Worm (Caenorhabditis elegans) whole organism, young adult: ENCODE data around the gene zak-1.

Source experiments
- B0035.1 ChIP-seq: sonication (generic microtip); optimal IDR thresholded peaks from 2 replicates; lab custom pipeline; 2016; ENCODE audit warnings: missing genetic modification characterization, mild to moderate bottlenecking, missing compliant biosample characterization, missing genotype, missing genetic modification reagents
- B0261.1 ChIP-seq: sonication (generic microtip); optimal IDR thresholded peaks from 2 replicates; lab custom pipeline; 2016; ENCODE audit warnings: mild to moderate bottlenecking, missing genetic modification characterization, moderate library complexity, missing compliant biosample characterization
- B0336.3 ChIP-seq: fragments of 200-800 bp; sonication (Bioruptor generic); IDR thresholded peaks from 2 replicates; pipeline ENCODE4 v1.3.6; 2022; ENCODE audit warnings: missing genetic modification characterization, missing compliant biosample characterization
- C06A6.2 ChIP-seq: fragments of 200-800 bp; sonication (Bioruptor generic); conservative IDR thresholded peaks from 2 replicates; pipeline ENCODE4 v1.3.6; 2022; ENCODE audit warnings: missing genetic modification characterization, missing compliant biosample characterization
- F22D6.2 ChIP-seq: sonication (generic microtip); optimal IDR thresholded peaks from 2 replicates; lab custom pipeline; 2016; ENCODE audit warnings: mild to moderate bottlenecking, missing genetic modification characterization, missing compliant biosample characterization
- K11D2.4 ChIP-seq: fragments of 200-800 bp; sonication (Bioruptor generic); IDR thresholded peaks from 2 replicates; pipeline ENCODE4 v1.3.6; 2022; ENCODE audit warnings: missing genetic modification reagents, missing genetic modification characterization, missing compliant biosample characterization
- T07F8.4 ChIP-seq: sonication (generic microtip); optimal IDR thresholded peaks from 2 replicates; lab custom pipeline; 2016; ENCODE audit warnings: mild to moderate bottlenecking, missing genetic modification characterization, moderate library complexity, missing compliant biosample characterization
- Y53F4B.3 ChIP-seq: fragments of 200-800 bp; sonication (Bioruptor generic); IDR thresholded peaks from 2 replicates; pipeline ENCODE4 v1.3.6; 2022; ENCODE audit warnings: missing genetic modification reagents, missing genetic modification characterization, missing compliant biosample characterization
- Y53G8AR.9 ChIP-seq: fragments of 200-800 bp; sonication (Bioruptor generic); conservative IDR thresholded peaks from 2 replicates; pipeline ENCODE4 v1.3.6; 2022; ENCODE audit warnings: missing genetic modification reagents, missing genetic modification characterization, missing compliant biosample characterization
- Y95B8A.8 ChIP-seq: fragments of 200-800 bp; sonication (Bioruptor generic); IDR thresholded peaks from 2 replicates; pipeline ENCODE4 v1.3.6; 2022; ENCODE audit warnings: missing genetic modification reagents, missing genetic modification characterization, missing compliant biosample characterization
- aptf-3 ChIP-seq: fragments of 200-800 bp; sonication (Bioruptor generic); IDR thresholded peaks from 2 replicates; pipeline ENCODE4 v1.3.6; 2022; ENCODE audit warnings: missing genetic modification characterization, missing compliant biosample characterization
- athp-1 ChIP-seq: sonication (generic microtip); optimal IDR thresholded peaks from 2 replicates; lab custom pipeline; 2017; ENCODE audit warnings: mild to moderate bottlenecking, missing genetic modification characterization, missing compliant biosample characterization
- bed-2 ChIP-seq: fragments of 200-800 bp; sonication (Bioruptor generic); IDR thresholded peaks from 2 replicates; pipeline ENCODE4 v1.3.6; 2022; ENCODE audit warnings: missing genetic modification reagents, missing genetic modification characterization, missing compliant biosample characterization
- ccch-3 ChIP-seq: fragments of 200-800 bp; sonication (Bioruptor generic); optimal IDR thresholded peaks from 2 replicates; lab custom pipeline; 2018; ENCODE audit warnings: mild to moderate bottlenecking, missing genetic modification characterization, missing compliant biosample characterization
- cebp-1 ChIP-seq, 2 experiments: fragments of 200-800 bp in 1 of 2; sonication (Bioruptor generic) in 1 of 2; sonication (generic microtip) in 1 of 2; IDR thresholded peaks in 1 of 2; optimal IDR thresholded peaks in 1 of 2; 2 replicates each; pipeline versions ENCODE4 v1.3.6 to Lab custom; 2017 to 2022; ENCODE audit warnings: missing compliant biosample characterization in 2 of 2, missing genetic modification characterization in 2 of 2, mild to moderate bottlenecking in 1 of 2, missing genetic modification reagents in 1 of 2, moderate library complexity in 1 of 2
- ceh-27 ChIP-seq: fragments of 200-800 bp; sonication (Bioruptor generic); optimal IDR thresholded peaks from 2 replicates; lab custom pipeline; 2018; ENCODE audit warnings: mild to moderate bottlenecking, missing genetic modification characterization, moderate library complexity, missing compliant biosample characterization
- ceh-79 ChIP-seq: sonication (generic microtip); optimal IDR thresholded peaks from 2 replicates; lab custom pipeline; 2017; ENCODE audit warnings: mild to moderate bottlenecking, missing genetic modification characterization, missing compliant biosample characterization
- dox-1 ChIP-seq: fragments of 200-800 bp; sonication (Bioruptor generic); IDR thresholded peaks from 2 replicates; pipeline ENCODE4 v1.3.6; 2022; ENCODE audit warnings: missing genetic modification reagents, missing genetic modification characterization, missing compliant biosample characterization
- dpl-1 ChIP-seq: fragments of 150-350 bp; optimal IDR thresholded peaks from 2 replicates; lab custom pipeline; 2014; ENCODE audit warnings: missing biosample characterization, missing genetic modification reagents, missing genetic modification characterization
- efl-1 ChIP-seq: fragments of 150-350 bp; optimal IDR thresholded peaks from 2 replicates; lab custom pipeline; 2014; ENCODE audit warnings: missing biosample characterization, missing genetic modification reagents, missing genetic modification characterization
- egrh-3 ChIP-seq: fragments of 200-800 bp; sonication (Bioruptor generic); IDR thresholded peaks from 2 replicates; pipeline ENCODE4 v1.3.6; 2022; ENCODE audit warnings: missing genetic modification reagents, missing genetic modification characterization, missing compliant biosample characterization
- fkh-3 ChIP-seq: sonication (generic microtip); optimal IDR thresholded peaks from 2 replicates; lab custom pipeline; 2016; ENCODE audit warnings: mild to moderate bottlenecking, missing genetic modification characterization, missing compliant biosample characterization
- gei-17 ChIP-seq: fragments of 200-800 bp; sonication (Bioruptor generic); optimal IDR thresholded peaks from 2 replicates; lab custom pipeline; 2018; ENCODE audit warnings: mild to moderate bottlenecking, missing genetic modification characterization, missing compliant biosample characterization
- him-1 ChIP-seq: sonication (generic microtip); optimal IDR thresholded peaks from 2 replicates; lab custom pipeline; 2016; ENCODE audit warnings: missing genotype, missing genetic modification reagents, missing genetic modification characterization, missing compliant biosample characterization
- hmg-20 ChIP-seq: fragments of 200-800 bp; sonication (Bioruptor generic); IDR thresholded peaks from 2 replicates; pipeline ENCODE4 v1.3.6; 2022; ENCODE audit warnings: missing genetic modification reagents, missing genetic modification characterization, missing compliant biosample characterization
- let-607 ChIP-seq, 2 experiments: fragments of 200-800 bp in 1 of 2; sonication (Bioruptor generic) in 1 of 2; sonication (generic microtip) in 1 of 2; optimal IDR thresholded peaks; 2 replicates each; lab custom pipeline; 2016 to 2018; ENCODE audit warnings: mild to moderate bottlenecking in 2 of 2, missing compliant biosample characterization in 2 of 2, missing genetic modification characterization in 2 of 2, moderate library complexity in 2 of 2, missing genotype in 1 of 2
- lin-26 ChIP-seq: fragments of 200-800 bp; sonication (Bioruptor generic); IDR thresholded peaks from 2 replicates; pipeline ENCODE4 v1.3.6; 2022; ENCODE audit warnings: missing genetic modification reagents, missing genetic modification characterization, missing compliant biosample characterization
- lin-35 ChIP-seq, 3 experiments: fragments of 150-350 bp in 2 of 3; sonication (generic microtip) in 1 of 3; optimal IDR thresholded peaks; 2 replicates each; lab custom pipeline; 2014 to 2018; ENCODE audit warnings: missing biosample characterization in 3 of 3, missing genetic modification characterization in 3 of 3, missing genetic modification reagents in 3 of 3
- lsy-27 ChIP-seq: sonication (generic microtip); optimal IDR thresholded peaks from 2 replicates; lab custom pipeline; 2017; ENCODE audit warnings: missing genetic modification characterization, mild to moderate bottlenecking, missing compliant biosample characterization, antibody characterized with exemption, missing genotype, borderline replicate concordance; ENCODE audit not compliant: insufficient read depth
- madf-3 ChIP-seq: fragments of 200-800 bp; sonication (Bioruptor generic); IDR thresholded peaks from 2 replicates; pipeline ENCODE4 v1.3.6; 2022; ENCODE audit warnings: missing genetic modification reagents, missing genetic modification characterization, missing compliant biosample characterization
- madf-8 ChIP-seq: fragments of 200-800 bp; sonication (Bioruptor generic); conservative IDR thresholded peaks from 2 replicates; pipeline ENCODE4 v1.3.6; 2022; ENCODE audit warnings: missing genetic modification reagents, missing genetic modification characterization, missing compliant biosample characterization
- mcd-1 ChIP-seq: fragments of 200-800 bp; sonication (Bioruptor generic); IDR thresholded peaks from 2 replicates; pipeline ENCODE4 v1.3.6; 2022; ENCODE audit warnings: missing genetic modification reagents, missing genetic modification characterization, missing compliant biosample characterization
- mes-4 ChIP-seq: sonication (generic microtip); optimal IDR thresholded peaks from 2 replicates; lab custom pipeline; 2016; ENCODE audit warnings: missing genotype, missing genetic modification characterization, missing compliant biosample characterization
- mxl-1 ChIP-seq: sonication (generic microtip); optimal IDR thresholded peaks from 2 replicates; lab custom pipeline; 2016; ENCODE audit warnings: missing genetic modification characterization, missing compliant biosample characterization
- nfyb-1 ChIP-seq: fragments of 200-800 bp; sonication (Bioruptor generic); IDR thresholded peaks from 2 replicates; pipeline ENCODE4 v1.3.6; 2022; ENCODE audit warnings: missing genetic modification reagents, missing genetic modification characterization, missing compliant biosample characterization
- nhr-179 ChIP-seq: sonication (generic microtip); optimal IDR thresholded peaks from 2 replicates; lab custom pipeline; 2016; ENCODE audit warnings: mild to moderate bottlenecking, missing genetic modification characterization, missing compliant biosample characterization
- nhr-80 ChIP-seq: sonication (generic microtip); optimal IDR thresholded peaks from 2 replicates; lab custom pipeline; 2016; ENCODE audit warnings: missing genetic modification characterization, missing compliant biosample characterization
- pha-4 ChIP-seq: fragments of 150-350 bp; sonication (generic microtip); optimal IDR thresholded peaks from 2 replicates; lab custom pipeline; 2014; ENCODE audit warnings: missing biosample characterization, missing genetic modification reagents, missing genetic modification characterization
- rec-8 ChIP-seq, 2 experiments: sonication (generic microtip); optimal IDR thresholded peaks; 2 replicates each; lab custom pipeline; 2016; ENCODE audit warnings: mild to moderate bottlenecking in 2 of 2, missing genetic modification characterization in 2 of 2, missing genetic modification reagents in 2 of 2, missing genotype in 2 of 2, missing biosample characterization in 1 of 2, missing compliant biosample characterization in 1 of 2, moderate library complexity in 1 of 2
- repo-1 ChIP-seq: sonication (generic microtip); optimal IDR thresholded peaks from 2 replicates; lab custom pipeline; 2017; ENCODE audit warnings: mild to moderate bottlenecking, missing genetic modification characterization, missing compliant biosample characterization
- sdz-38 ChIP-seq: sonication (generic microtip); optimal IDR thresholded peaks from 2 replicates; lab custom pipeline; 2016; ENCODE audit warnings: missing genotype, missing genetic modification characterization, missing compliant biosample characterization
- snpc-1.1 ChIP-seq: sonication (generic microtip); optimal IDR thresholded peaks from 2 replicates; lab custom pipeline; 2017; ENCODE audit warnings: missing genetic modification characterization, mild to moderate bottlenecking, missing compliant biosample characterization, antibody characterized with exemption, moderate library complexity, missing genotype, missing genetic modification reagents; ENCODE audit not compliant: insufficient read depth
- snpc-3.4 ChIP-seq: sonication (generic microtip); optimal IDR thresholded peaks from 2 replicates; lab custom pipeline; 2017; ENCODE audit warnings: missing genetic modification characterization, mild to moderate bottlenecking, missing compliant biosample characterization, antibody characterized with exemption, moderate library complexity, missing genotype, missing genetic modification reagents
- sptf-2 ChIP-seq: fragments of 200-800 bp; sonication (Bioruptor generic); optimal IDR thresholded peaks from 2 replicates; lab custom pipeline; 2018; ENCODE audit warnings: mild to moderate bottlenecking, missing genetic modification characterization, missing compliant biosample characterization
- tbp1 ChIP-seq: fragments of 200-800 bp; sonication (Bioruptor generic); optimal IDR thresholded peaks from 2 replicates; lab custom pipeline; 2018; ENCODE audit warnings: mild to moderate bottlenecking, missing genetic modification characterization, missing compliant biosample characterization
- unc-62 ChIP-seq: fragments of 150-350 bp; optimal IDR thresholded peaks from 2 replicates; lab custom pipeline; 2014; ENCODE audit warnings: missing biosample characterization, missing genetic modification reagents, missing genetic modification characterization
- ztf-6 ChIP-seq: fragments of 200-800 bp; sonication (Bioruptor generic); IDR thresholded peaks from 2 replicates; pipeline ENCODE4 v1.3.6; 2022; ENCODE audit warnings: missing genetic modification reagents, missing genetic modification characterization, missing compliant biosample characterization

The zak-1 gene

ce11 chrIII:6887574-6887973 is 31.0 kb upstream of the zak-1 start (continued):
- TF ChIP-seq Y53F4B.3 (GFP tag; lab: Robert Waterston, UW) (peak; percentile 83; the same call in 1 of the 2 replicates), athp-1 (tag; lab: Kevin White, UChicago) (peak; percentile 63), aptf-3 (GFP tag; lab: Robert Waterston, UW) (no peak), nhr-80 (peak; percentile 8), snpc-3.4 (peak; percentile 81), F22D6.2 (tag; lab: Kevin White, UChicago) (no peak), tbp1 (peak; percentile 99), ztf-6 (no peak), efl-1 (GFP tag; lab: Kevin White, UChicago) (peak; percentile 30), let-607 (tag; optimal IDR thresholded peaks at IDR 0.05; lab: Kevin White, UChicago) (peak; percentile 6 to 38), gei-17 (GFP tag; lab: Kevin White, UChicago) (no peak), T07F8.4 (tag; lab: Kevin White, UChicago) (no peak), madf-3 (peak; percentile 77; the same call in 1 of the 2 replicates), Y95B8A.8 (GFP tag; lab: Robert Waterston, UW) (0 out of 2 replicates have a peak, but pooled peaks have one; percentile 63), lin-35 (GFP tag; optimal IDR thresholded peaks at IDR 0.05; lab: Kevin White, UChicago) (peak in 1 of 3 experiments; percentile 60), lin-26 (peak; percentile 96), C06A6.2 (GFP tag; lab: Robert Waterston, UW) (peak; percentile 62), lsy-27 (tag; lab: Kevin White, UChicago) (peak; percentile 64), madf-8 (0 out of 2 replicates have a peak, but pooled peaks have one; percentile 18), nhr-179 (tag; lab: Kevin White, UChicago) (no peak), rec-8 (tag; optimal IDR thresholded peaks at IDR 0.05; lab: Kevin White, UChicago) (peak; percentile 36 to 83), pha-4 (no peak), snpc-1.1 (peak; percentile 40), him-1 (tag; lab: Kevin White, UChicago) (peak; percentile 43), mes-4 (tag; lab: Kevin White, UChicago) (peak; percentile 62), dpl-1 (no peak), ceh-27 (GFP tag; lab: Kevin White, UChicago) (no peak), B0261.1 (tag; lab: Kevin White, UChicago) (peak; percentile 95), unc-62 (GFP tag; lab: Kevin White, UChicago) (no peak), sptf-2 (GFP tag; lab: Kevin White, UChicago) (no peak), bed-2 (no peak), ccch-3 (GFP tag; lab: Kevin White, UChicago) (no peak), sdz-38 (no peak), dox-1 (no peak; the same call in 1 of the 2 replicates), K11D2.4 (GFP tag; lab: Robert Waterston, UW) (no peak; the same call in 1 of the 2 replicates), Y53G8AR.9 (peak; percentile 62; the same call in 1 of the 2 replicates), B0035.1 (tag; lab: Kevin White, UChicago) (no peak), hmg-20 (peak; percentile 70; the same call in 1 of the 2 replicates), nfyb-1 (peak; percentile 81), egrh-3 (GFP tag; lab: Robert Waterston, UW) (peak; percentile 32; the same call in 1 of the 2 replicates), B0336.3 (GFP tag; lab: Robert Waterston, UW) (no peak), mxl-1 (peak; percentile 77), mcd-1 (no peak; the same call in 1 of the 2 replicates), cebp-1 (GFP tag; IDR thresholded peaks at IDR 0.05; lab: Robert Waterston, UW) (no peak), cebp-1 (tag; optimal IDR thresholded peaks at IDR 0.05; lab: Kevin White, UChicago) (no peak), ceh-79 (no peak), fkh-3 (tag; lab: Kevin White, UChicago) (peak; percentile 51), repo-1 (tag; lab: Kevin White, UChicago) (peak; percentile 54)
